Fruit fly (Drosophila melanogaster): ENCODE data around the gene CG32104.
A peak's percentile ranks its signal among the peaks of the same experiment; 100 is the strongest.

Gene CG32104

DNA sequence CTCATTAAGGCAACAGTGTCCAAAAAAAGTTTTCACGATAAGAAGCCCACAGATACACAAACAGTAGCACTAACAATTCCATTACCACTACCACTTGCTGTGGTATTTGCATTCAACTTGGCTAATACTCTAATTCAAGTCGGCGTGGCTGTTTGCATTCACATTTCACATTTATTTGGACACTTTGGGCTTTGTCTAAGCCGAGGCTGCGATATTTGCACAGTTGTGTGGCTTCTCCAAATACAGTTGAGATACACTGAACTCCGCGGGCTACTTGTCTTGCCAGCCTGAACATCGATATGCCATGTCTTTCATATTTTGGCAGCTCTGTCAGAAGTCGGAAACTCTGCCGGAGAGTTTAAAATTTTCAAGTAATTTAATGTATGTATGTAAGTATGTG is 48.8 kb downstream of the CG32104 start (continued):
- peak; percentile 44 for TF ChIP-seq CG1603 (tag; optimal IDR thresholded peaks at IDR 0.05)
- TF ChIP-seq CG10366 (GFP tag; IDR thresholded peaks at IDR 0.05): no peak
- no peak for TF ChIP-seq CG13287 (GFP tag; IDR thresholded peaks at IDR 0.05; ENCODE audit: partially characterized antibody)
- TF ChIP-seq bsh (GFP tag; optimal IDR thresholded peaks at IDR 0.05): no peak
- TF ChIP-seq Lpt (GFP tag; optimal IDR thresholded peaks at IDR 0.05): no peak
- no peak for TF ChIP-seq HLH4C (GFP tag; IDR thresholded peaks at IDR 0.05; ENCODE audit: partially characterized antibody)
- no peak for TF ChIP-seq NC2α (GFP tag; optimal IDR thresholded peaks at IDR 0.05)
- no peak for TF ChIP-seq lov (optimal IDR thresholded peaks at IDR 0.05)
- TF ChIP-seq lov (GFP tag; IDR thresholded peaks at IDR 0.05): no peak
- no peak for TF ChIP-seq D (optimal IDR thresholded peaks at IDR 0.05)
- TF ChIP-seq D (GFP tag; optimal IDR thresholded peaks at IDR 0.05): no peak
- peak; percentile 40 for TF ChIP-seq NK7.1 (GFP tag; optimal IDR thresholded peaks at IDR 0.05)
- TF ChIP-seq HHEX (GFP tag; optimal IDR thresholded peaks at IDR 0.05): peak; percentile 54
- TF ChIP-seq Bdp1 (GFP tag; optimal IDR thresholded peaks at IDR 0.05): peak; percentile 32
- TF ChIP-seq Vsx1 (GFP tag; optimal IDR thresholded peaks at IDR 0.05): peak; percentile 2
- no peak for TF ChIP-seq salm (tag; optimal IDR thresholded peaks at IDR 0.05)
- TF ChIP-seq ems (GFP tag; optimal IDR thresholded peaks at IDR 0.05): no peak
- TF ChIP-seq pum (GFP tag; optimal IDR thresholded peaks at IDR 0.05): no peak
- TF ChIP-seq grau (tag; optimal IDR thresholded peaks at IDR 0.05): no peak
- no peak for TF ChIP-seq dm (GFP tag; optimal IDR thresholded peaks at IDR 0.05)
- peak; percentile 32 for TF ChIP-seq gem (tag; optimal IDR thresholded peaks at IDR 0.05)
- TF ChIP-seq CG9797 (GFP tag; optimal IDR thresholded peaks at IDR 0.05): no peak
- peak; percentile 45 for TF ChIP-seq CG43689 (GFP tag; IDR thresholded peaks at IDR 0.05)
- no peak for TF ChIP-seq HLH54F (GFP tag; optimal IDR thresholded peaks at IDR 0.05)
- TF ChIP-seq sqz (GFP tag; optimal IDR thresholded peaks at IDR 0.05): no peak
- TF ChIP-seq ERR (GFP tag; optimal IDR thresholded peaks at IDR 0.05): peak; percentile 2
- TF ChIP-seq tin (GFP tag; optimal IDR thresholded peaks at IDR 0.05): no peak
- peak; percentile 14 for TF ChIP-seq CG12659 (GFP tag; optimal IDR thresholded peaks at IDR 0.05)
- TF ChIP-seq CG9932 (GFP tag; IDR thresholded peaks at IDR 0.05): 0 out of 2 replicates have a peak, but pooled peaks have one; percentile 5
- TF ChIP-seq pita (GFP tag; optimal IDR thresholded peaks at IDR 0.05): no peak
- no peak for TF ChIP-seq MESR4 (GFP tag; optimal IDR thresholded peaks at IDR 0.05)
- no peak for TF ChIP-seq trh (GFP tag; optimal IDR thresholded peaks at IDR 0.05)
- no peak for TF ChIP-seq Poxn (GFP tag; IDR thresholded peaks at IDR 0.05)
- no peak for TF ChIP-seq Dip3 (GFP tag; optimal IDR thresholded peaks at IDR 0.05)
- TF ChIP-seq unc-4 (GFP tag; IDR thresholded peaks at IDR 0.05; ENCODE audit: partially characterized antibody): no peak
- no peak for TF ChIP-seq danr (GFP tag; IDR thresholded peaks at IDR 0.05)
- peak; percentile 12 for TF ChIP-seq CG15011 (GFP tag; optimal IDR thresholded peaks at IDR 0.05)
- no peak for TF ChIP-seq Mes4 (GFP tag; optimal IDR thresholded peaks at IDR 0.05)
- TF ChIP-seq tio (GFP tag; optimal IDR thresholded peaks at IDR 0.05): no peak
- TF ChIP-seq Lhr (GFP tag; optimal IDR thresholded peaks at IDR 0.05): no peak
- no peak for TF ChIP-seq CG10462 (GFP tag; optimal IDR thresholded peaks at IDR 0.05)
- TF ChIP-seq Xbp1 (GFP tag; optimal IDR thresholded peaks at IDR 0.05): peak; percentile 4
- TF ChIP-seq CG10321 (GFP tag; IDR thresholded peaks at IDR 0.05): no peak
- no peak for TF ChIP-seq Dref (GFP tag; IDR thresholded peaks at IDR 0.05)
- no peak for TF ChIP-seq sisA (GFP tag; IDR thresholded peaks at IDR 0.05)
- TF ChIP-seq CG3407 (GFP tag; optimal IDR thresholded peaks at IDR 0.05): peak; percentile 5
- TF ChIP-seq Ets65A (GFP tag): peak; percentile 55
- no peak for TF ChIP-seq jigr1 (GFP tag; IDR thresholded peaks at IDR 0.05)
- TF ChIP-seq lab (GFP tag; optimal IDR thresholded peaks at IDR 0.05): peak; percentile 76
- TF ChIP-seq CG1832 (GFP tag; optimal IDR thresholded peaks at IDR 0.05): no peak
- TF ChIP-seq lola (GFP tag; optimal IDR thresholded peaks at IDR 0.05): no peak
- peak; percentile 60 for TF ChIP-seq CG12769 (tag; optimal IDR thresholded peaks at IDR 0.05)
